Worm (Caenorhabditis elegans): ENCODE measurements around the gene clec-25.

The clec-25 gene

DNA sequence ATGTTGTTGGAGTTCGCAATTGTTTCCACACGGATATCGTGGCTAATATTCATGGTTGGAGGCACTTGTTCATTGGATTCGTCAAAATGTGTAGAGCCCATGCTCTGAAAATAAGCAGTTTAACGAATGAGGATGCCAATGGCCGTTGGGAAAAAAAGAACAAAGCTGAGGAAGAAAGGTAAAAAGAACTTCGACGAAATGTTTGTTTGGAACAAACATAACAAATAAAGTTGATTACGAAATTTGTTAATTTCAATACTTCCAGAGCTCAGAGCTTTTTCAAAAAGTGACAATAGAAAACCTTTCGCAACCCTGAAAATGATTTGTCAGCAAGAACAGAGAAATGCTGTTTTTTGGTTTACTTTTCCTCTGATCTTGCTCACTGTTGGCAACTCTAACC, 37.0 kb downstream of the clec-25 start, which contains the start of gene F09C6.3:
TSS of gene F09C6.3 (minus strand) at position 101 of the 400 bp plus-strand sequence.
- TF ChIP-seq lin-13 (GFP tag; optimal IDR thresholded peaks at IDR 0.05) (no peak), ztf-11 (tag; optimal IDR thresholded peaks at IDR 0.05) (no peak), aly-2 (tag; optimal IDR thresholded peaks at IDR 0.05) (no peak), lin-39 (tag; optimal IDR thresholded peaks at IDR 0.05) (no peak), fos-1 (tag; optimal IDR thresholded peaks at IDR 0.05) (no peak), unc-55 (GFP tag; optimal IDR thresholded peaks at IDR 0.05) (no peak), dmd-4 (tag; optimal IDR thresholded peaks at IDR 0.05) (no peak), ztf-1 (GFP tag; conservative IDR thresholded peaks at IDR 0.05) (no peak), alr-1 (tag; optimal IDR thresholded peaks at IDR 0.05) (no peak), nhr-12 (tag; optimal IDR thresholded peaks at IDR 0.05) (no peak), nhr-77 (tag; optimal IDR thresholded peaks at IDR 0.05) (no peak), zag-1 (tag; optimal IDR thresholded peaks at IDR 0.05) (no peak), ZK546.5 (tag; optimal IDR thresholded peaks at IDR 0.05) (no peak)

DNA sequence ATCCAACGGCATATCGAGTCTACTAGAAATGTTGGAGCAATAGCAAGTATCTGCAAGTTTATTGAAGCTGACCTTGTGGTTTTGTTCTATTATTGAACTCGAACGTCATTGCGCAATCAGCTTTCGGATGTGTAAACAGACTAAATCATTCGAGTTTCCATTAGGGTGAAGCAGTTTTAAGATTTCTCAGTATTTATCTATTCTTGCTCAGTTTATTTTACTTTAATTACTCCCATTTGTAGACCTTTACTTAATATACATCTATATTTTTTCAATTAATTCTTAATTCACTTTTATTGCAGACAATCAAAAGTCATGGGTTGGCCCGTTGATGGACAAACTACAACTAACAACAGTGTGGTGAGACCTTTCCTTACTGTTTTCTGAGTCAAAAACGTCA, 37.6 kb downstream of the clec-25 start, which contains the start of gene F09C6.14:
TSS of gene F09C6.14 (plus strand) at position 301 of the 400 bp plus-strand sequence.
- TF ChIP-seq zag-1 (tag; optimal IDR thresholded peaks at IDR 0.05) (no peak), lin-13 (GFP tag; optimal IDR thresholded peaks at IDR 0.05) (no peak), nhr-129 (tag; optimal IDR thresholded peaks at IDR 0.05) (no peak), skn-1 (tag; optimal IDR thresholded peaks at IDR 0.05) (no peak), mab-5 (tag; optimal IDR thresholded peaks at IDR 0.05) (no peak), sem-4 (tag; optimal IDR thresholded peaks at IDR 0.05) (no peak), nhr-237 (tag; optimal IDR thresholded peaks at IDR 0.05) (no peak), unc-62 (GFP tag; optimal IDR thresholded peaks at IDR 0.05) (no peak), nhr-6 (tag; optimal IDR thresholded peaks at IDR 0.05) (no peak)

DNA sequence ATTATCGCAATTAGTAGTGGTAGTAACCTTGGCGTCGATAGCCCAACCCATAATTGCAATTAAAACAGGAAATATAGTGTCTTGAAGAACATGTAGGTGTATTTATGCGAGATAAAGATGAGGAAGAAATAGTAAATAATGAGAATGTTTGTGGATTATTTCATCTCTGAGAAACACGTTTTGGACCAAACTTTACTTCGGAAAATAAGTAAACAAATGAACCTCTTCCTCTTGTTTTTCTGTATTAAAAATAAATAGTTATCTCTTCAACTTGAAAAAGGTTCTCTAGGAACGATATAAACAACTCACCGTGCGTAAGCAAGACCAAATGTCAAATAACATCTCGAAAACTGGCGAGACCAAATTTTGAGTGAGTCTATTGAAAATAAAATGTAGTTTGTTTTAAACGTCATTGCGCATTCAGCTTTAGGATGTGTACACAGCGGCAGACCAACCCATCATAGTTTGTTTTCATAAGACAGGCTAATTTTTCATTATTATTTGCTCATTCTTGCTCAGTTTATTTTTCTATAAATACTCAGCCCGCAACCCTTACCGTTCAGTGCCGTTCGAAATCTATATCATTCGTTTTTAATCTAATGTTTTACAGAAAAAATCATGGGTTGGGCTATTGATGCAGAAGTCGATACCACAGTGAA, 39.3 kb downstream of the clec-25 start, which contains the start of the genes F09C6.11 and F09C6.12:
TSS of gene F09C6.11 (minus strand) at position 51 of the 659 bp plus-strand sequence.
TSS of gene F09C6.12 (plus strand) at position 609 of the 659 bp plus-strand sequence.
- TF ChIP-seq lin-39 (tag; optimal IDR thresholded peaks at IDR 0.05) (no peak), aly-2 (tag; optimal IDR thresholded peaks at IDR 0.05) (no peak), sma-9 (GFP tag; optimal IDR thresholded peaks at IDR 0.05) (no peak), sma-9 (tag; optimal IDR thresholded peaks at IDR 0.05) (no peak)

DNA sequence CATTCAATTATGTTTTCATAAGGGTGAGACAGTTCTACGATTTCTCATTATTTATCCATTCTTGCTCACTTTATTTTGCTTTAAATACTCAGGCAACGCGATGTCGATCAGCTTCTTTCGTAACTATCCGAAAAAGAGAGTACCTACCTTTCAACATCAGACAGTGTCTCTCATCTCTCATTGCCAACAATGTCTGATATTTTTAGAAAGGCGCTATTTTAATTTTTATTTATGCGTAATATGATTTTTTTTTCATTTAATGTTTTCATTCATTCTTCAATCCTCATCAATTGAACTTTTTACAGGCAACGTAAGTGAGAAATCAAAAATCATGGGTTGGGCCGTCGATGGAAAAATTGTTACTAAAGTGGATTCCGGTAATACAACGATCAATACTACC, 41.7 kb downstream of the clec-25 start, which contains the start of gene F09C6.13:
TSS of gene F09C6.13 (plus strand) at position 301 of the 400 bp plus-strand sequence.
- TF ChIP-seq skn-1 (tag; optimal IDR thresholded peaks at IDR 0.05) (no peak), mab-5 (tag; optimal IDR thresholded peaks at IDR 0.05) (no peak), ztf-4 (tag; optimal IDR thresholded peaks at IDR 0.05) (no peak), fos-1 (tag; optimal IDR thresholded peaks at IDR 0.05) (no peak), dmd-4 (tag; optimal IDR thresholded peaks at IDR 0.05) (no peak), nhr-77 (tag; optimal IDR thresholded peaks at IDR 0.05) (no peak), unc-39 (tag; optimal IDR thresholded peaks at IDR 0.05) (no peak), crh-2 (tag; optimal IDR thresholded peaks at IDR 0.05) (no peak), nhr-6 (tag; optimal IDR thresholded peaks at IDR 0.05) (no peak)

DNA sequence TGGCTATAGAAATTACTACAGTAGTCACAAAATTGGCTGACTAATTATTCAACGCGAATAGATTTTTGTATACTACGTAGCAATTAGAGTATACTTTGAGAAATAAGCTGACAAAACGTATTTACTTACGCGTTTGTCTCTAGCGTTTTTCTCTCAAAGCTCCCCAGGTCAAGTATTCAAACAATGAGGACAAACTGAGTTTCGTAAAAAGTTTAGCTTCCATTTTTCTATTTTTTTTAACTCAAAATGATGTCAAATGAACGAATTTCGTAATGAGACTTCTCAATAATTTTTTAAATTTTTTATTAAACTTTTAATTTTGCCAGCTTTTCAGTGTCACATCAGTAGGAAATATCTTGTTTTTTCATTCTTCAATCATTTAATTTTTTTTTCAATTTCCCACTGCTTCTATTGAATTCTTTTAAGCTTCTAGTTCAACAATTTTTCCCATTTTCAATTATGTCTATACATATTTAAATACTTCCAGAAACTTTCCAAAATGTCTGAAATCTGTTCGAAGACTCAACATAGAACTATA, 45.8 kb downstream of the clec-25 start, which contains the start of the genes ifas-2 and fbxa-44:
TSS of gene ifas-2 (minus strand) at position 101 of the 538 bp plus-strand sequence.
TSS of gene fbxa-44 (plus strand) at position 488 of the 538 bp plus-strand sequence.
- TF ChIP-seq lin-11 (tag; optimal IDR thresholded peaks at IDR 0.05) (no peak), ZK546.5 (tag; optimal IDR thresholded peaks at IDR 0.05) (no peak)

DNA sequence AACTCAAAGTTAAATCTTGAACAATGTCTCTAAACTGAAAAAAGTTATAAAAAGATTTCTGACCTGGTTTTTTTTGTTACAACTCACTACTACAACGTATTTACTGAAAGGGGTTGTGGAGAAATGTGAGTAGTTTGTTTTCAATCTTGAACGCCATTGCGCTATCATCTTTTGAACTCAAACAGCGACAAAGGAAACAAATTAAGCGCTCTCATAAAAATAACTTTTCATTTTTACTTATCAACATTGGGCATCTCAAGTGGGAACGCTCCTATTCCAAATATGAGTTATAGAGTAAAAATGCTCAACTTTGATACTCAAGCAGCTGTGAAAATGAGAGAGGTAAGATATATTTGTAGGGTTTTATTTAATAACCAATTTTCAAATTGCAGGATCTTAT, 50.4 kb downstream of the clec-25 start, which contains the start of gene F09C6.15:
TSS of gene F09C6.15 (plus strand) at position 301 of the 400 bp plus-strand sequence.
- TF ChIP-seq lin-39 (tag; optimal IDR thresholded peaks at IDR 0.05) = no peak
- no peak for TF ChIP-seq dmd-4 (tag; optimal IDR thresholded peaks at IDR 0.05)
- no peak for TF ChIP-seq snpc-4 (tag; optimal IDR thresholded peaks at IDR 0.05)
- TF ChIP-seq nhr-6 (tag; optimal IDR thresholded peaks at IDR 0.05) = no peak
- TF ChIP-seq ZK546.5 (tag; optimal IDR thresholded peaks at IDR 0.05) = no peak
- no peak for TF ChIP-seq nhr-12 (tag; optimal IDR thresholded peaks at IDR 0.05)
- no peak for TF ChIP-seq aly-2 (tag; optimal IDR thresholded peaks at IDR 0.05)
- TF ChIP-seq sem-4 (tag; optimal IDR thresholded peaks at IDR 0.05) = no peak
- no peak for TF ChIP-seq ama-1 (optimal IDR thresholded peaks at IDR 0.05)
- TF ChIP-seq mbf-1 (tag; optimal IDR thresholded peaks at IDR 0.05) = no peak
